In the genomic region with DNA sequence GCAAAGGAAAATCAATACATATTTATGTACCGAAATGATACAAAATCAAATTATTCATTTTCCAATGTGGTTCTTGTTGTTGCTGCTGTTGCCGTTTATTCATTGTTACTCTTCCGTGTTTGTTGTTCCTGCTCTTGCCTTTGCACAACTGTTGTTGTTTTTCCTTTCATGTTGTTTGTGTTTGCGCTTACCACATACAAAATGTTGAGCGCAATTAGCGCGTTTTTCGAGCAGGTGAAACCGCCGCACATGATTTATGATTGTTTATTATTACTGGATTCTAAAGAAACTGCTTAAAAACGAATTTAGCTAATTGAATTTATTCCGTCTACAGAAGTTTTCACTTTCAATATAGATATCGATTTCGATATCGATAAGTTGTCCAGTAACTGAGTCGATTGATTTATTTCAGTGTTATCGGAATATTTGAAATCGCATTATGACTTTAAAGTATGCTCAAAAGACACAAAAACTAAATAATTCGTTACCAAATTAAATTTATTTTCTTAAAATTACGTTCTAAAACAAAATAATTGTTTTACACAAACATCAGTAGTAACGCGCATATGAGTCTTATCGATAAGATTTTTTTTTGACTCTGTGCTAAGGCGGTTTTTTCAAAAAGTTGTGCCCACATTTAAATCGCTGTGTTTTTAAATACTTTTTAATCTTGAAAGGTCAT, we compare ENCODE assay signal across 2 fruit fly cellular contexts.
A peak's percentile ranks its signal among the peaks of the same experiment; 100 is the strongest.
TF ChIP-seq lines count a peak whose summit lies in the region.

A gene (minus strand): TSS at position 366 of the 682 bp plus-strand sequence.

TF ChIP-seq in whole organism, embryonic, 481 proteins besides CTCF, POLR2A, EP300 and RAD21 (continued from another document and continues in another):
- TF ChIP-seq Six4 (GFP tag; optimal IDR thresholded peaks at IDR 0.05; lab: Kevin White, UChicago) = no peak
- TF ChIP-seq ttk (GFP tag; IDR thresholded peaks at IDR 0.05; lab: Robert Waterston, UW) = no peak
- no peak for TF ChIP-seq bsh (GFP tag; optimal IDR thresholded peaks at IDR 0.05; lab: Kevin White, UChicago)
- peak; percentile 19 for TF ChIP-seq CG2678 (tag; optimal IDR thresholded peaks at IDR 0.05; lab: Kevin White, UChicago)
- no peak for TF ChIP-seq tup (GFP tag; optimal IDR thresholded peaks at IDR 0.05; lab: Kevin White, UChicago)
- no peak for TF ChIP-seq Fer3 (tag; optimal IDR thresholded peaks at IDR 0.05; lab: Kevin White, UChicago)
- TF ChIP-seq sd (tag; optimal IDR thresholded peaks at IDR 0.05; lab: Kevin White, UChicago) = no peak
- TF ChIP-seq CG4328 (GFP tag; optimal IDR thresholded peaks at IDR 0.05; lab: Kevin White, UChicago) = no peak
- TF ChIP-seq Hand (GFP tag; optimal IDR thresholded peaks at IDR 0.05; lab: Kevin White, UChicago) = no peak
- TF ChIP-seq gro (GFP tag; optimal IDR thresholded peaks at IDR 0.05; lab: Kevin White, UChicago) = peak; percentile 26
- TF ChIP-seq CG33557 (GFP tag; optimal IDR thresholded peaks at IDR 0.05; lab: Kevin White, UChicago) = peak; percentile 68
- TF ChIP-seq tll (GFP tag; optimal IDR thresholded peaks at IDR 0.05; lab: Kevin White, UChicago) = peak in 1 of 2 experiments; percentile 6
- TF ChIP-seq stwl (tag; optimal IDR thresholded peaks at IDR 0.05; lab: Kevin White, UChicago) = peak; percentile 70
- no peak for TF ChIP-seq Rfx (GFP tag; IDR thresholded peaks at IDR 0.05; lab: Robert Waterston, UW)
- TF ChIP-seq Dek (tag; optimal IDR thresholded peaks at IDR 0.05; lab: Kevin White, UChicago) = no peak
- no peak for TF ChIP-seq CG4854 (GFP tag; optimal IDR thresholded peaks at IDR 0.05; lab: Kevin White, UChicago)
- TF ChIP-seq bcd (GFP tag; optimal IDR thresholded peaks at IDR 0.05; lab: Kevin White, UChicago) = no peak
- no peak for TF ChIP-seq odd (GFP tag; optimal IDR thresholded peaks at IDR 0.05; lab: Kevin White, UChicago)
- TF ChIP-seq klu (GFP tag; IDR thresholded peaks at IDR 0.05; lab: Robert Waterston, UW) = no peak
- no peak for TF ChIP-seq CG17802 (tag; optimal IDR thresholded peaks at IDR 0.05; lab: Kevin White, UChicago)
- TF ChIP-seq Optix (GFP tag; IDR thresholded peaks at IDR 0.05; lab: Robert Waterston, UW) = no peak
- no peak for TF ChIP-seq CG11247 (GFP tag; IDR thresholded peaks at IDR 0.05; lab: Robert Waterston, UW)
- peak; percentile 64 for TF ChIP-seq Ets97D (GFP tag; optimal IDR thresholded peaks at IDR 0.05; lab: Kevin White, UChicago)
- TF ChIP-seq luna (GFP tag; optimal IDR thresholded peaks at IDR 0.05; lab: Kevin White, UChicago) = no peak
- no peak for TF ChIP-seq pros (GFP tag; optimal IDR thresholded peaks at IDR 0.05; lab: Kevin White, UChicago)
- no peak for TF ChIP-seq mirr (GFP tag; optimal IDR thresholded peaks at IDR 0.05; lab: Kevin White, UChicago)
- no peak for TF ChIP-seq CG2120 (GFP tag; optimal IDR thresholded peaks at IDR 0.05; lab: Kevin White, UChicago)
- no peak for TF ChIP-seq TFAM (GFP tag; optimal IDR thresholded peaks at IDR 0.05; lab: Kevin White, UChicago)
- TF ChIP-seq maf-S (GFP tag; optimal IDR thresholded peaks at IDR 0.05; lab: Kevin White, UChicago) = no peak
- peak; percentile 87 for TF ChIP-seq Dll (GFP tag; IDR thresholded peaks at IDR 0.05; lab: Robert Waterston, UW; ENCODE audit: partially characterized antibody)
- no peak for TF ChIP-seq org-1 (GFP tag; optimal IDR thresholded peaks at IDR 0.05; lab: Kevin White, UChicago)
- peak; percentile 32 for TF ChIP-seq CG11504 (tag; optimal IDR thresholded peaks at IDR 0.05; lab: Kevin White, UChicago)
- no peak for TF ChIP-seq HLHmδ (GFP tag; optimal IDR thresholded peaks at IDR 0.05; lab: Kevin White, UChicago)
- TF ChIP-seq CG10462 (GFP tag; optimal IDR thresholded peaks at IDR 0.05; lab: Kevin White, UChicago) = no peak
- TF ChIP-seq CG4707 (GFP tag; optimal IDR thresholded peaks at IDR 0.05; lab: Kevin White, UChicago) = no peak
- no peak for TF ChIP-seq insv (GFP tag; optimal IDR thresholded peaks at IDR 0.05; lab: Kevin White, UChicago)
- TF ChIP-seq unc-4 (GFP tag; IDR thresholded peaks at IDR 0.05; lab: Robert Waterston, UW; ENCODE audit: partially characterized antibody) = peak; percentile 75
- TF ChIP-seq zfh2 (GFP tag; optimal IDR thresholded peaks at IDR 0.05; lab: Kevin White, UChicago) = no peak
- TF ChIP-seq h (optimal IDR thresholded peaks at IDR 0.05; lab: Kevin White, UChicago) = no peak
- no peak for TF ChIP-seq fd102C (GFP tag; optimal IDR thresholded peaks at IDR 0.05; lab: Kevin White, UChicago)
- TF ChIP-seq CG34376 (GFP tag; optimal IDR thresholded peaks at IDR 0.05; lab: Kevin White, UChicago) = peak; percentile 28
- no peak for TF ChIP-seq ara (GFP tag; IDR thresholded peaks at IDR 0.05; lab: Robert Waterston, UW)
- no peak for TF ChIP-seq dmrt99B (tag; optimal IDR thresholded peaks at IDR 0.05; lab: Kevin White, UChicago)
- peak in 1 of 3 experiments; percentile 34 for TF ChIP-seq Stat92E (GFP tag; optimal IDR thresholded peaks at IDR 0.05; lab: Kevin White, UChicago)
- no peak for TF ChIP-seq p53 (GFP tag; optimal IDR thresholded peaks at IDR 0.05; lab: Kevin White, UChicago)
- no peak for TF ChIP-seq eve (GFP tag; optimal IDR thresholded peaks at IDR 0.05; lab: Kevin White, UChicago)
- no peak for TF ChIP-seq tgo (GFP tag; IDR thresholded peaks at IDR 0.05; lab: Robert Waterston, UW)
- no peak for TF ChIP-seq CG3995 (GFP tag; optimal IDR thresholded peaks at IDR 0.05; lab: Kevin White, UChicago)
- peak; percentile 41 for TF ChIP-seq CG15479 (GFP tag; optimal IDR thresholded peaks at IDR 0.05; lab: Kevin White, UChicago)
- no peak for TF ChIP-seq CG16863 (GFP tag; optimal IDR thresholded peaks at IDR 0.05; lab: Kevin White, UChicago)
- no peak for TF ChIP-seq peb (GFP tag; IDR thresholded peaks at IDR 0.05; lab: Robert Waterston, UW)
- TF ChIP-seq croc (GFP tag; conservative IDR thresholded peaks at IDR 0.05; lab: Robert Waterston, UW) = no peak
- peak; percentile 16 for TF ChIP-seq grau (tag; optimal IDR thresholded peaks at IDR 0.05; lab: Kevin White, UChicago)
- TF ChIP-seq ken (GFP tag; IDR thresholded peaks at IDR 0.05; lab: Robert Waterston, UW) = no peak
- peak; percentile 64 for TF ChIP-seq trem (tag; optimal IDR thresholded peaks at IDR 0.05; lab: Kevin White, UChicago)
- no peak for TF ChIP-seq Dad (GFP tag; optimal IDR thresholded peaks at IDR 0.05; lab: Kevin White, UChicago)
- TF ChIP-seq fu2 (GFP tag; optimal IDR thresholded peaks at IDR 0.05; lab: Kevin White, UChicago) = no peak
- no peak for TF ChIP-seq cad (GFP tag; optimal IDR thresholded peaks at IDR 0.05; lab: Kevin White, UChicago)
- TF ChIP-seq CG11398 (GFP tag; optimal IDR thresholded peaks at IDR 0.05; lab: Kevin White, UChicago) = no peak
- TF ChIP-seq Usf (GFP tag; optimal IDR thresholded peaks at IDR 0.05; lab: Kevin White, UChicago) = no peak
- no peak for TF ChIP-seq NC2α (GFP tag; optimal IDR thresholded peaks at IDR 0.05; lab: Kevin White, UChicago)
- peak; percentile 88 for TF ChIP-seq sna (GFP tag; IDR thresholded peaks at IDR 0.05; lab: Robert Waterston, UW; ENCODE audit: partially characterized antibody)
- no peak for TF ChIP-seq Sox102F (GFP tag; optimal IDR thresholded peaks at IDR 0.05; lab: Kevin White, UChicago)
- TF ChIP-seq CG3847 (GFP tag; IDR thresholded peaks at IDR 0.05; lab: Robert Waterston, UW) = no peak
- no peak for TF ChIP-seq CG5953 (GFP tag; IDR thresholded peaks at IDR 0.05; lab: Robert Waterston, UW)

TF ChIP-seq in whole organism, prepupa, 60 proteins besides CTCF, POLR2A, EP300 and RAD21 (continued from another document):
- peak; percentile 58 for TF ChIP-seq fkh (GFP tag; optimal IDR thresholded peaks at IDR 0.05; lab: Kevin White, UChicago)
- TF ChIP-seq CG11294 (GFP tag; IDR thresholded peaks at IDR 0.05; lab: Robert Waterston, UW) = no peak
- TF ChIP-seq ss (GFP tag; optimal IDR thresholded peaks at IDR 0.05; lab: Kevin White, UChicago) = no peak
- TF ChIP-seq Met (GFP tag; optimal IDR thresholded peaks at IDR 0.05; lab: Kevin White, UChicago) = peak; percentile 14
- TF ChIP-seq Eip78C (GFP tag; lab: Kevin White, UChicago) = peak; percentile 56
- TF ChIP-seq Smox (GFP tag; optimal IDR thresholded peaks at IDR 0.05; lab: Kevin White, UChicago) = no peak
- TF ChIP-seq Ets96B (tag; optimal IDR thresholded peaks at IDR 0.05; lab: Kevin White, UChicago) = no peak
